Worm (Caenorhabditis elegans) whole organism, L2 larva: ENCODE measurements around the gene D1044.4.
A peak's percentile ranks its signal among the peaks of the same experiment; 100 is the strongest.

Experiments used
- C34F6.9 ChIP-seq: fragments of 150-350 bp; optimal IDR thresholded peaks from 2 replicates; lab custom pipeline; 2014; ENCODE audit warnings: missing biosample characterization, missing genetic modification characterization
- Y55F3AM.14 ChIP-seq: fragments of 200-800 bp; sonication (Bioruptor generic); optimal IDR thresholded peaks from 2 replicates; lab custom pipeline; 2018; ENCODE audit warnings: mild to moderate bottlenecking, missing genetic modification characterization, missing compliant biosample characterization
- alr-1 ChIP-seq: fragments of 150-350 bp; optimal IDR thresholded peaks from 2 replicates; lab custom pipeline; 2014; ENCODE audit warnings: missing biosample characterization, missing genetic modification characterization
- blmp-1 ChIP-seq: sonication (generic microtip); optimal IDR thresholded peaks from 2 replicates; lab custom pipeline; 2017; ENCODE audit warnings: missing genetic modification characterization, mild to moderate bottlenecking, missing compliant biosample characterization, antibody characterized with exemption, moderate library complexity; ENCODE audit not compliant: insufficient read depth
- ceh-16 ChIP-seq: fragments of 150-350 bp; optimal IDR thresholded peaks from 2 replicates; lab custom pipeline; 2014; ENCODE audit warnings: missing biosample characterization, missing genetic modification characterization
- ceh-82 ChIP-seq: fragments of 150-350 bp; optimal IDR thresholded peaks from 2 replicates; lab custom pipeline; 2014; ENCODE audit warnings: missing biosample characterization, missing genetic modification characterization
- crh-2 ChIP-seq: sonication (generic microtip); optimal IDR thresholded peaks from 2 replicates; lab custom pipeline; 2017; ENCODE audit warnings: missing biosample characterization, missing genetic modification characterization
- egl-27 ChIP-seq: sonication (generic microtip); optimal IDR thresholded peaks from 3 replicates; lab custom pipeline; 2017; ENCODE audit warnings: missing biosample characterization, missing genetic modification reagents, missing genetic modification characterization
- elt-1 ChIP-seq: fragments of 150-350 bp; optimal IDR thresholded peaks from 2 replicates; lab custom pipeline; 2014; ENCODE audit warnings: missing biosample characterization, missing genetic modification characterization
- fos-1 ChIP-seq: fragments of 150-350 bp; optimal IDR thresholded peaks from 2 replicates; lab custom pipeline; 2014; ENCODE audit warnings: missing biosample characterization, missing genetic modification characterization
- gmeb-1 ChIP-seq: fragments of 150-350 bp; optimal IDR thresholded peaks from 2 replicates; lab custom pipeline; 2014; ENCODE audit warnings: missing biosample characterization, missing genetic modification characterization
- lin-39 ChIP-seq: fragments of 150-350 bp; optimal IDR thresholded peaks from 2 replicates; lab custom pipeline; 2014; ENCODE audit warnings: missing biosample characterization, missing genetic modification reagents, missing genetic modification characterization
- lsy-2 ChIP-seq, 2 experiments: fragments of 150-350 bp in 1 of 2; sonication (generic microtip) in 1 of 2; optimal IDR thresholded peaks; 2 replicates each; lab custom pipeline; 2014 to 2017; ENCODE audit warnings: missing biosample characterization in 2 of 2, missing genetic modification characterization in 2 of 2
- mab-5 ChIP-seq: fragments of 150-350 bp; optimal IDR thresholded peaks from 2 replicates; lab custom pipeline; 2014; ENCODE audit warnings: missing biosample characterization, missing genetic modification characterization
- mbf-1 ChIP-seq: sonication (generic microtip); optimal IDR thresholded peaks from 2 replicates; lab custom pipeline; 2017; ENCODE audit warnings: missing biosample characterization, missing genetic modification characterization
- mdl-1 ChIP-seq, 2 experiments: fragments of 150-350 bp in 1 of 2; sonication (generic microtip) in 1 of 2; optimal IDR thresholded peaks; 2 replicates each; lab custom pipeline; 2017; ENCODE audit warnings: missing biosample characterization in 2 of 2, missing genetic modification characterization in 2 of 2
- nhr-11 ChIP-seq: fragments of 150-350 bp; optimal IDR thresholded peaks from 2 replicates; lab custom pipeline; 2014; ENCODE audit warnings: missing biosample characterization, missing genetic modification characterization
- nhr-12 ChIP-seq: fragments of 150-350 bp; optimal IDR thresholded peaks from 2 replicates; lab custom pipeline; 2014; ENCODE audit warnings: missing biosample characterization, missing genetic modification characterization
- nhr-129 ChIP-seq: fragments of 150-350 bp; optimal IDR thresholded peaks from 2 replicates; lab custom pipeline; 2014; ENCODE audit warnings: missing biosample characterization, missing genetic modification characterization
- nhr-237 ChIP-seq: fragments of 150-350 bp; optimal IDR thresholded peaks from 2 replicates; lab custom pipeline; 2014; ENCODE audit warnings: missing biosample characterization, missing genetic modification characterization
- nhr-25 ChIP-seq: fragments of 150-350 bp; sonication (generic microtip); optimal IDR thresholded peaks from 3 replicates; lab custom pipeline; 2014; ENCODE audit warnings: missing biosample characterization, missing genetic modification characterization
- nhr-77 ChIP-seq: fragments of 150-350 bp; optimal IDR thresholded peaks from 2 replicates; lab custom pipeline; 2014; ENCODE audit warnings: missing biosample characterization, missing genetic modification characterization
- peb-1 ChIP-seq: fragments of 150-350 bp; optimal IDR thresholded peaks from 2 replicates; lab custom pipeline; 2014; ENCODE audit warnings: missing biosample characterization, missing genetic modification characterization
- sem-4 ChIP-seq: fragments of 150-350 bp; optimal IDR thresholded peaks from 2 replicates; lab custom pipeline; 2014; ENCODE audit warnings: missing biosample characterization, missing genetic modification reagents, missing genetic modification characterization
- sma-9 ChIP-seq, 2 experiments: fragments of 150-350 bp in 1 of 2; sonication (generic microtip) in 1 of 2; optimal IDR thresholded peaks; 2 replicates each; lab custom pipeline; 2014 to 2016; ENCODE audit warnings: missing genetic modification characterization in 2 of 2, mild to moderate bottlenecking in 1 of 2, missing biosample characterization in 1 of 2, missing compliant biosample characterization in 1 of 2, missing genetic modification reagents in 1 of 2, moderate library complexity in 1 of 2
- unc-39 ChIP-seq: fragments of 150-350 bp; optimal IDR thresholded peaks from 2 replicates; lab custom pipeline; 2014; ENCODE audit warnings: missing biosample characterization, missing genetic modification characterization
- unc-55 ChIP-seq: fragments of 150-350 bp; sonication (generic microtip); optimal IDR thresholded peaks from 3 replicates; lab custom pipeline; 2014; ENCODE audit warnings: missing biosample characterization, missing genetic modification reagents, missing genetic modification characterization
- unc-62 ChIP-seq: fragments of 150-350 bp; optimal IDR thresholded peaks from 2 replicates; lab custom pipeline; 2014; ENCODE audit warnings: missing biosample characterization, missing genetic modification reagents, missing genetic modification characterization
- ztf-11 ChIP-seq: sonication (generic microtip); optimal IDR thresholded peaks from 2 replicates; lab custom pipeline; 2017; ENCODE audit warnings: missing biosample characterization, missing genetic modification characterization
- ztf-4 ChIP-seq: fragments of 150-350 bp; optimal IDR thresholded peaks from 2 replicates; lab custom pipeline; 2014; ENCODE audit warnings: missing biosample characterization, missing genetic modification characterization

The D1044.4 gene

ce11 chrIII:5487087-5487603, 34.7 kb downstream of the D1044.4 start, which contains the start of gene osg-1:
osg-1 (plus strand) TSS chrIII:5487553.
- no peak for TF ChIP-seq lsy-2 (tag; optimal IDR thresholded peaks at IDR 0.05; lab: Kevin White, UChicago)
- TF ChIP-seq mdl-1 (tag; optimal IDR thresholded peaks at IDR 0.05; lab: Kevin White, UChicago) = no peak
- no peak for TF ChIP-seq elt-1 (tag; lab: Kevin White, UChicago)
- no peak for TF ChIP-seq unc-39 (tag; lab: Kevin White, UChicago)
- TF ChIP-seq unc-62 (GFP tag; lab: Kevin White, UChicago) = no peak
- TF ChIP-seq nhr-12 (tag; lab: Kevin White, UChicago) = no peak
- TF ChIP-seq Y55F3AM.14 (GFP tag; lab: Kevin White, UChicago) = no peak
- TF ChIP-seq lin-39 (tag; lab: Kevin White, UChicago) = no peak
- no peak for TF ChIP-seq nhr-11 (tag; lab: Kevin White, UChicago)

ce11 chrIII:5486345-5486744, 35.5 kb downstream of the D1044.4 start:
- TF ChIP-seq unc-62 (GFP tag; lab: Kevin White, UChicago) (no peak), nhr-11 (tag; lab: Kevin White, UChicago) (no peak)
- TF ChIP-seq, all 48 proteins: peak for 0

DNA sequence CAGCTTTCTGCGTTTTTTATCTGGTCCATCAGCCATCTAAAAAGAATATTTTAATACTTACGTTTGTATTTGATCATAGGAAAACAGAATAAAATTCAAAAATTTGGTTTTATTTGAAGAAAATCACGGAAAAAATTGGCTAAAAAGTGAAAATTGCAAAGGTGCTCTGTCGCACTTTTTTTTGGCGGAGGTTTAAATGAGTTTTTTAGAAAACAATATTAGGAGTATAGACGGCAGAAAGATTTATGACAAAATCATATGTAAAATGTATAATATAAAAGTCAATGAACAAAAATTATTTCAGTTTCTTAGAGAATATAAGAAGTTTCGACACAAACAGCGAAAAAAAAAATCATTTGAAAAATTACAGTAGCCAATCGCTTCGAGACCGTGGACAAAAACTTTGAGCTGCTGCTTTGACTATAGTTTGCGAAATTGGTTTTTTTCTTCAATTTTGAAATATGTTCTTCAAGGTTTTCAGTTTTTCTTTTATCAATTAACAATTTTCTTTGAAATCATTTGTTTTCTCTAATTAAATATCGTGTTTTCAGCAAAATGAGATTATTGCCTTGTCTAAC, 38.0 kb downstream of the D1044.4 start, which contains the start of the genes R02F2.7 and R02F2.4:
Gene R02F2.7, minus strand, starts transcription at position 36 of the 578 bp plus-strand sequence.
Gene R02F2.4, plus strand, starts transcription at position 552 of the 578 bp plus-strand sequence.
- TF ChIP-seq sma-9 (GFP tag; optimal IDR thresholded peaks at IDR 0.05; lab: Kevin White, UChicago) (no peak), sma-9 (tag; optimal IDR thresholded peaks at IDR 0.05; lab: Kevin White, UChicago) (no peak), unc-55 (peak; percentile 49), mab-5 (tag; lab: Kevin White, UChicago) (no peak), gmeb-1 (peak; percentile 87), lsy-2 (tag; optimal IDR thresholded peaks at IDR 0.05; lab: Kevin White, UChicago) (peak in 1 of 2 experiments; percentile 34), C34F6.9 (peak; percentile 25), ztf-4 (no peak)

ce11 chrIII:5479493-5480167, 42.2 kb downstream of the D1044.4 start:
- no peak for TF ChIP-seq fos-1 (tag; lab: Kevin White, UChicago)
- no peak for TF ChIP-seq nhr-129 (tag; lab: Kevin White, UChicago)
- TF ChIP-seq nhr-237 (tag; lab: Kevin White, UChicago) = no peak
- no peak for TF ChIP-seq Y55F3AM.14 (GFP tag; lab: Kevin White, UChicago)
- no peak for TF ChIP-seq crh-2
- no peak for TF ChIP-seq sem-4
- TF ChIP-seq nhr-77 = no peak
- no peak for TF ChIP-seq C34F6.9
- TF ChIP-seq mdl-1 (tag; optimal IDR thresholded peaks at IDR 0.05; lab: Kevin White, UChicago) = no peak
- TF ChIP-seq gmeb-1 = no peak
- no peak for TF ChIP-seq elt-1 (tag; lab: Kevin White, UChicago)

DNA sequence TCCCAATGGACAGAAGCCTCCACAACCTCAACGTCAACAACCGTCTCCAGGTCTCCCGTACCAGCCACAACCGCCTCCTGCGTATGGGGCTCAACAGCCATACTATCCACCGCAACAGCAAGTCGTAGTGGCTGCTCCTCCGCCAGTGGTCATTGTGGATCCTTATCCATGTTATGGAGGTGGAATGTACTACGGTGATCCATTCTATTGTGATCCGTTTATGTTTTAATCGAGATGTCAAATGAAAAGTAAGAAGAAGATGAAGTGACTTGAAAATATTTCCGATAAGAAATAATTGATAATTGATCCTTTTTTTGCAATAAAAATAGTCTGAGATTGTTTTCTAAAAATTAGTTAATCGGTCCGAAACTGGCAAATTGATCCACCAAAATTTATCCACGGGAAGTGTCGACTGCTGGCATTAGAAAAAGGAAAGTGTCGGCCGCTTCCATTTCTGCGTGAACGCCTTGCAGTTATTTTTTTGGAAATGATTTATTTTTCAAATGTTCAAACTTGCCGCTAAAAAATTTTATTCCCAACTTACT, 42.9 kb downstream of the D1044.4 start, which contains the start of the genes R02F2.6 and R02F2.5:
Gene R02F2.6, minus strand, starts transcription at position 101 of the 545 bp plus-strand sequence.
Gene R02F2.5, plus strand, starts transcription at position 495 of the 545 bp plus-strand sequence.
- TF ChIP-seq alr-1 (tag; lab: Kevin White, UChicago) (no peak), Y55F3AM.14 (GFP tag; lab: Kevin White, UChicago) (no peak), ceh-16 (tag; lab: Kevin White, UChicago) (no peak), egl-27 (no peak), nhr-25 (tag; lab: Kevin White, UChicago) (no peak), mbf-1 (no peak), crh-2 (no peak), lin-39 (tag; lab: Kevin White, UChicago) (no peak)

DNA sequence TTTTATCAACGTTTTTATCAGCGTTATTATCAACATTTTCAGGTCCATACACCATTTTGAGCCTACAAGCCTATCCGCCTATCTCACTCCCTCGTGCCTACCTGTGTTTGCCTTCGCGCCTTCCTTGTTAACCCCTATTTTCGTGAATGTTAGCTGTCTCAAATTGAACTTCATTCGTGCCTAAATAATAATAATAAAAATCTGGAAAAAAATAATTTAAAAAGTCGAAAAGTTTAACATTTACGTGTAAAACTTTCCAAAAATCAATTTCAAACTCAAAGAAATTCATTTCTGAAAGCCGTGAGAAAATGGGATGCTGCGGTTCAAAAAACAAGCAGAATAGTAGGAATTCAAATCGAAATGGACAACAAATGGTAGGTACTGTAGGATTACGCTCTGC, 43.8 kb downstream of the D1044.4 start, which contains the start of gene R02F2.10:
Gene R02F2.10, plus strand, starts transcription at position 301 of the 400 bp plus-strand sequence.
- TF ChIP-seq peb-1 (tag; lab: Kevin White, UChicago) = no peak
- no peak for TF ChIP-seq mdl-1 (tag; optimal IDR thresholded peaks at IDR 0.05; lab: Kevin White, UChicago)
- TF ChIP-seq ceh-82 (tag; lab: Kevin White, UChicago) = no peak
- TF ChIP-seq ceh-16 (tag; lab: Kevin White, UChicago) = no peak
- no peak for TF ChIP-seq elt-1 (tag; lab: Kevin White, UChicago)
- no peak for TF ChIP-seq ztf-11 (tag; lab: Kevin White, UChicago)
- TF ChIP-seq blmp-1 (tag; lab: Kevin White, UChicago) = no peak
